Worm (Caenorhabditis elegans) whole organism, early embryonic: ENCODE results near the gene rcat-1.

ENCODE experiments used
- B0310.2 ChIP-seq: sonication (generic microtip); optimal IDR thresholded peaks from 2 replicates; lab custom pipeline; 2016; ENCODE audit warnings: mild to moderate bottlenecking, missing genetic modification characterization, missing compliant biosample characterization
- F13C5.2 ChIP-seq: sonication (generic microtip); optimal IDR thresholded peaks from 2 replicates; lab custom pipeline; 2017; ENCODE audit warnings: mild to moderate bottlenecking, missing genetic modification characterization, inconsistent platforms, missing compliant biosample characterization
- aly-1 ChIP-seq: sonication (generic microtip); optimal IDR thresholded peaks from 2 replicates; lab custom pipeline; 2016; ENCODE audit warnings: missing genetic modification characterization, missing compliant biosample characterization
- ama-1 ChIP-seq: fragments of 150-350 bp; optimal IDR thresholded peaks from 2 replicates; lab custom pipeline; 2014
- ceh-13 ChIP-seq: fragments of 200-800 bp; sonication (Bioruptor generic); optimal IDR thresholded peaks from 2 replicates; lab custom pipeline; 2018; ENCODE audit warnings: mild to moderate bottlenecking, missing genetic modification characterization, missing compliant biosample characterization
- ceh-36 ChIP-seq: sonication (generic microtip); optimal IDR thresholded peaks from 2 replicates; lab custom pipeline; 2016; ENCODE audit warnings: missing genetic modification characterization, inconsistent platforms, missing compliant biosample characterization
- ets-7 ChIP-seq: sonication (generic microtip); optimal IDR thresholded peaks from 2 replicates; lab custom pipeline; 2016; ENCODE audit warnings: missing genotype, missing genetic modification characterization, missing compliant biosample characterization
- flt-1 ChIP-seq: fragments of 200-800 bp; sonication (Bioruptor generic); IDR thresholded peaks from 2 replicates; pipeline ENCODE4 v1.3.6; 2022; ENCODE audit warnings: missing genetic modification characterization, missing compliant biosample characterization
- hmbx-1 ChIP-seq: sonication (generic microtip); optimal IDR thresholded peaks from 2 replicates; lab custom pipeline; 2016; ENCODE audit warnings: mild to moderate bottlenecking, missing genetic modification characterization, missing compliant biosample characterization
- hmg-4 ChIP-seq: fragments of 200-800 bp; sonication (Bioruptor generic); optimal IDR thresholded peaks from 2 replicates; lab custom pipeline; 2018; ENCODE audit warnings: mild to moderate bottlenecking, missing genetic modification characterization, missing compliant biosample characterization
- hnd-1 ChIP-seq: sonication (generic microtip); optimal IDR thresholded peaks from 2 replicates; lab custom pipeline; 2016; ENCODE audit warnings: missing genetic modification characterization, missing compliant biosample characterization
- pes-1 ChIP-seq: fragments of 200-800 bp; sonication (Bioruptor generic); IDR thresholded peaks from 2 replicates; pipeline ENCODE4 v1.3.6; 2022; ENCODE audit warnings: missing genetic modification reagents, missing genetic modification characterization, missing compliant biosample characterization
- scrt-1 ChIP-seq: fragments of 200-800 bp; sonication (Bioruptor generic); IDR thresholded peaks from 2 replicates; pipeline ENCODE4 v1.3.6; 2022; ENCODE audit warnings: missing genetic modification characterization, missing compliant biosample characterization
- sea-1 ChIP-seq: fragments of 200-800 bp; sonication (Bioruptor generic); conservative IDR thresholded peaks from 2 replicates; pipeline ENCODE4 v1.3.6; 2022; ENCODE audit warnings: missing genetic modification characterization, missing compliant biosample characterization
- tbx-11 ChIP-seq: fragments of 200-800 bp; sonication (Bioruptor generic); IDR thresholded peaks from 2 replicates; pipeline ENCODE4 v1.3.6; 2022; ENCODE audit warnings: missing genetic modification characterization, missing compliant biosample characterization
- tbx-37 ChIP-seq: fragments of 200-800 bp; sonication (Bioruptor generic); conservative IDR thresholded peaks from 2 replicates; pipeline ENCODE4 v1.3.6; 2022; ENCODE audit warnings: missing genetic modification reagents, missing genetic modification characterization, missing compliant biosample characterization
- tra-4 ChIP-seq: sonication (generic microtip); optimal IDR thresholded peaks from 2 replicates; lab custom pipeline; 2017; ENCODE audit warnings: missing genetic modification characterization, missing compliant biosample characterization

Gene rcat-1

ce11 chrIV:244843-245242 is 10.4 kb downstream of the rcat-1 start, which contains the start of gene aass-1:
Gene aass-1 (plus strand): TSS chrIV:245143.
- TF ChIP-seq scrt-1 = no peak
- no peak for TF ChIP-seq tbx-11
- no peak for TF ChIP-seq ets-7
- TF ChIP-seq sea-1 (GFP tag; lab: Robert Waterston, UW) = no peak
- TF ChIP-seq flt-1 (GFP tag; lab: Robert Waterston, UW) = no peak
- no peak for TF ChIP-seq pes-1 (GFP tag; lab: Robert Waterston, UW)
- TF ChIP-seq tbx-37 (GFP tag; lab: Robert Waterston, UW) = no peak
- TF ChIP-seq ceh-13 (GFP tag; lab: Kevin White, UChicago) = no peak
- TF ChIP-seq hmbx-1 (tag; lab: Kevin White, UChicago) = no peak
- no peak for TF ChIP-seq tra-4
- no peak for TF ChIP-seq hmg-4 (GFP tag; lab: Kevin White, UChicago)
- TF ChIP-seq aly-1 (tag; lab: Kevin White, UChicago) = no peak
- TF ChIP-seq ceh-36 = no peak
- no peak for TF ChIP-seq B0310.2

ce11 chrIV:244278-244677 is 11.0 kb downstream of the rcat-1 start:
- TF ChIP-seq ceh-13 (GFP tag; lab: Kevin White, UChicago) (no peak), ceh-36 (no peak)

ce11 chrIV:240257-240754 is 14.9 kb downstream of the rcat-1 start, which contains the start of the genes fnta-1 and cogc-8:
Gene fnta-1 (minus strand): TSS chrIV:240307.
Gene cogc-8 (plus strand): TSS chrIV:240451.
- TF ChIP-seq F13C5.2 (tag; lab: Kevin White, UChicago) (peak; percentile 16), flt-1 (GFP tag; lab: Robert Waterston, UW) (no peak)

- TF ChIP-seq B0310.2 (no peak), ceh-36 (no peak), tbx-37 (GFP tag; lab: Robert Waterston, UW) (no peak), ama-1 (lab: Kevin White, UChicago) (peak; percentile 20), tbx-11 (no peak)
Observed at ce11 chrIV:237350-237749, 17.9 kb downstream of the rcat-1 start, which contains the start of gene ints-13. Gene ints-13 (minus strand): TSS chrIV:237450.

ce11 chrIV:236138-236537 is 19.1 kb downstream of the rcat-1 start:
- TF ChIP-seq ceh-36 = no peak
- TF ChIP-seq tbx-37 (GFP tag; lab: Robert Waterston, UW) = no peak
- no peak for TF ChIP-seq ceh-13 (GFP tag; lab: Kevin White, UChicago)
- no peak for TF ChIP-seq aly-1 (tag; lab: Kevin White, UChicago)
- TF ChIP-seq sea-1 (GFP tag; lab: Robert Waterston, UW) = no peak
- TF ChIP-seq hmbx-1 (tag; lab: Kevin White, UChicago) = no peak
- no peak for TF ChIP-seq hnd-1
- no peak for TF ChIP-seq flt-1 (GFP tag; lab: Robert Waterston, UW)
- no peak for TF ChIP-seq scrt-1
- no peak for TF ChIP-seq pes-1 (GFP tag; lab: Robert Waterston, UW)
- TF ChIP-seq B0310.2 = no peak
- TF ChIP-seq ama-1 (lab: Kevin White, UChicago) = no peak
- no peak for TF ChIP-seq F13C5.2 (tag; lab: Kevin White, UChicago)
- TF ChIP-seq tra-4 = no peak
- no peak for TF ChIP-seq tbx-11
- no peak for TF ChIP-seq hmg-4 (GFP tag; lab: Kevin White, UChicago)

- TF ChIP-seq ceh-13 (GFP tag; lab: Kevin White, UChicago) (no peak), ama-1 (lab: Kevin White, UChicago) (no peak), ets-7 (no peak), flt-1 (GFP tag; lab: Robert Waterston, UW) (no peak), tbx-11 (no peak), tbx-37 (GFP tag; lab: Robert Waterston, UW) (no peak), sea-1 (GFP tag; lab: Robert Waterston, UW) (no peak), hmbx-1 (tag; lab: Kevin White, UChicago) (no peak), ceh-36 (no peak), aly-1 (tag; lab: Kevin White, UChicago) (no peak), tra-4 (no peak), B0310.2 (no peak), hnd-1 (no peak), F13C5.2 (tag; lab: Kevin White, UChicago) (no peak), pes-1 (GFP tag; lab: Robert Waterston, UW) (no peak)
Observed at ce11 chrIV:231673-232072, 23.6 kb downstream of the rcat-1 start, which contains the start of gene gtf-2H1. Gene gtf-2H1 (minus strand): TSS chrIV:231773.

ce11 chrIV:218252-218651 is 37.0 kb downstream of the rcat-1 start, which contains the start of gene prdx-6:
Gene prdx-6 (plus strand): TSS chrIV:218552.
- no peak for TF ChIP-seq F13C5.2 (tag; lab: Kevin White, UChicago)
- TF ChIP-seq B0310.2 = no peak
- TF ChIP-seq tbx-11 = no peak
- no peak for TF ChIP-seq ama-1 (lab: Kevin White, UChicago)
- no peak for TF ChIP-seq ceh-13 (GFP tag; lab: Kevin White, UChicago)
- no peak for TF ChIP-seq ets-7
- TF ChIP-seq hmbx-1 (tag; lab: Kevin White, UChicago) = no peak
- TF ChIP-seq pes-1 (GFP tag; lab: Robert Waterston, UW) = no peak
- no peak for TF ChIP-seq ceh-36
- TF ChIP-seq scrt-1 = no peak
- no peak for TF ChIP-seq hmg-4 (GFP tag; lab: Kevin White, UChicago)
- no peak for TF ChIP-seq hnd-1

ce11 chrIV:210591-210990 is 44.6 kb downstream of the rcat-1 start:
- TF ChIP-seq aly-1 (tag; lab: Kevin White, UChicago) (no peak), tbx-37 (GFP tag; lab: Robert Waterston, UW) (no peak), ceh-36 (no peak), tra-4 (no peak), ets-7 (no peak), B0310.2 (no peak), pes-1 (GFP tag; lab: Robert Waterston, UW) (no peak), F13C5.2 (tag; lab: Kevin White, UChicago) (no peak), hmg-4 (GFP tag; lab: Kevin White, UChicago) (no peak), flt-1 (GFP tag; lab: Robert Waterston, UW) (no peak), tbx-11 (no peak), scrt-1 (no peak), ama-1 (lab: Kevin White, UChicago) (no peak), hnd-1 (no peak), ceh-13 (GFP tag; lab: Kevin White, UChicago) (no peak), sea-1 (GFP tag; lab: Robert Waterston, UW) (no peak), hmbx-1 (tag; lab: Kevin White, UChicago) (no peak)
